Fruit fly (Drosophila melanogaster): ENCODE results near the gene ncd.

- TF ChIP-seq CG8478 (optimal IDR thresholded peaks at IDR 0.05): no peak
- TF ChIP-seq CTCF (optimal IDR thresholded peaks at IDR 0.05): no peak
Measured at dm6 chr3R:29764249-29765042, 42.5 kb downstream of the ncd start.

All from S2 (cell line).